1 fruit fly cellular context compared by ENCODE assay signal in the genomic region with DNA sequence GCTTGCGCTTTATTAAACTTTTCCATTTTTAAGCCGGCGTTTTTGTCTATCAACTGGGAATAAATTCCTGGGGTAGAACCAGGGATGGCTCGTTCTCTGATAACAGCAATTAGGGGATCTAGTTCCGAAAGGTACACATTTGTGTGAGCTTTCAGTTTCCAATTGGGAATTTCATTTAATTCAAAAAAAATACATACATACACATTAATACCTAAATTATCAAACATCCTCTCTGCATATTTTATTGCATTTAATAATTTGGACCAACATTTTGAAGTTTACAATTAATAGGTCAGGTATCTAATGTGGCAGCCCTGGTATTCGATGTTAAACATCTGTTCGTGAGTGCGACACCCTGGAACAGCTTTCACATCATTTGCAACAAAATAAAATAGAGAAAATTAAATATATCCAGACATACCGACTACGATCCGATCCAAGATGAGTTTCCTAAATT.
A peak's percentile ranks its signal among the peaks of the same experiment; 100 is the strongest.
TF ChIP-seq lines count a peak whose summit lies in the region.

A gene (minus strand): TSS at position 51 of the 457 bp plus-strand sequence.
A gene (plus strand): TSS at position 329 of the 457 bp plus-strand sequence.

TF ChIP-seq in whole organism, embryonic, 481 proteins besides CTCF, POLR2A, EP300 and RAD21 (continued from another document and continues in another):
- TF ChIP-seq Awh (GFP tag; IDR thresholded peaks at IDR 0.05; lab: Robert Waterston, UW) (peak; percentile 47; the same call in 1 of the 2 replicates), NfI (GFP tag; optimal IDR thresholded peaks at IDR 0.05; lab: Kevin White, UChicago) (peak; percentile 78), Pdp1 (GFP tag; optimal IDR thresholded peaks at IDR 0.05; lab: Kevin White, UChicago) (peak; percentile 82 to 88), row (GFP tag; IDR thresholded peaks at IDR 0.05; lab: Robert Waterston, UW) (peak; percentile 98), CG15269 (tag; optimal IDR thresholded peaks at IDR 0.05; lab: Kevin White, UChicago) (peak; percentile 84), CG18764 (GFP tag; optimal IDR thresholded peaks at IDR 0.05; lab: Kevin White, UChicago) (peak; percentile 75), CG4820 (GFP tag; optimal IDR thresholded peaks at IDR 0.05; lab: Kevin White, UChicago) (peak; percentile 81), CG31224 (GFP tag; IDR thresholded peaks at IDR 0.05; lab: Robert Waterston, UW) (peak; percentile 59), CG14441 (GFP tag; IDR thresholded peaks at IDR 0.05; lab: Robert Waterston, UW) (peak; percentile 83), fd3F (GFP tag; optimal IDR thresholded peaks at IDR 0.05; lab: Kevin White, UChicago) (peak; percentile 73), Drgx (GFP tag; IDR thresholded peaks at IDR 0.05; lab: Robert Waterston, UW) (peak; percentile 75), CG3726 (GFP tag; IDR thresholded peaks at IDR 0.05; lab: Robert Waterston, UW) (peak; percentile 64; the same call in 2 of the 3 replicates), sr (GFP tag; IDR thresholded peaks at IDR 0.05; lab: Robert Waterston, UW) (no peak), sug (tag; optimal IDR thresholded peaks at IDR 0.05; lab: Kevin White, UChicago) (peak; percentile 92), Bteb2 (GFP tag; optimal IDR thresholded peaks at IDR 0.05; lab: Kevin White, UChicago) (peak; percentile 86), Rfx (GFP tag; IDR thresholded peaks at IDR 0.05; lab: Robert Waterston, UW) (peak; percentile 82; the same call in 1 of the 2 replicates), Dp (GFP tag; optimal IDR thresholded peaks at IDR 0.05; lab: Kevin White, UChicago) (peak; percentile 12), CG1603 (tag; optimal IDR thresholded peaks at IDR 0.05; lab: Kevin White, UChicago) (peak; percentile 88), so (GFP tag; IDR thresholded peaks at IDR 0.05; lab: Robert Waterston, UW) (peak; percentile 73; the same call in 1 of the 3 replicates), CG1024 (GFP tag; IDR thresholded peaks at IDR 0.05; lab: Robert Waterston, UW) (no peak), inv (GFP tag; IDR thresholded peaks at IDR 0.05; lab: Robert Waterston, UW; ENCODE audit: partially characterized antibody) (peak; percentile 39; the same call in 1 of the 2 replicates), CG10321 (GFP tag; IDR thresholded peaks at IDR 0.05; lab: Robert Waterston, UW) (0 out of 2 replicates have a peak, but pooled peaks have one; percentile 6), CG7839 (tag; optimal IDR thresholded peaks at IDR 0.05; lab: Kevin White, UChicago) (peak; percentile 85), Nf-YA (GFP tag; IDR thresholded peaks at IDR 0.05; lab: Robert Waterston, UW) (no peak), CG5953 (GFP tag; IDR thresholded peaks at IDR 0.05; lab: Robert Waterston, UW) (no peak), Hr39 (optimal IDR thresholded peaks at IDR 0.05; lab: Kevin White, UChicago) (no peak), zen (tag; optimal IDR thresholded peaks at IDR 0.05; lab: Kevin White, UChicago) (peak; percentile 85), CG2199 (GFP tag; IDR thresholded peaks at IDR 0.05; lab: Robert Waterston, UW) (0 out of 3 replicates have a peak, but pooled peaks have one; percentile 23), Fer2 (tag; optimal IDR thresholded peaks at IDR 0.05; lab: Kevin White, UChicago) (peak; percentile 78), CG7271 (tag; optimal IDR thresholded peaks at IDR 0.05; lab: Kevin White, UChicago) (no peak), jumu (GFP tag; optimal IDR thresholded peaks at IDR 0.05; lab: Kevin White, UChicago) (peak; percentile 81), E2f2 (GFP tag; IDR thresholded peaks at IDR 0.05; lab: Robert Waterston, UW) (peak; percentile 43; the same call in 1 of the 2 replicates), dimm (GFP tag; IDR thresholded peaks at IDR 0.05; lab: Robert Waterston, UW) (no peak), Taf1 (GFP tag; IDR thresholded peaks at IDR 0.05; lab: Robert Waterston, UW) (peak; percentile 66), CG12104 (GFP tag; optimal IDR thresholded peaks at IDR 0.05; lab: Kevin White, UChicago) (peak; percentile 67), hkb (optimal IDR thresholded peaks at IDR 0.05; lab: Kevin White, UChicago) (no peak), hkb (GFP tag; IDR thresholded peaks at IDR 0.05; lab: Robert Waterston, UW) (peak; percentile 60; the same call in 1 of the 2 replicates), H2.0 (GFP tag; IDR thresholded peaks at IDR 0.05; lab: Robert Waterston, UW) (peak; percentile 56), knrl (GFP tag; IDR thresholded peaks at IDR 0.05; lab: Robert Waterston, UW; ENCODE audit: partially characterized antibody) (peak; percentile 69), CG13287 (GFP tag; IDR thresholded peaks at IDR 0.05; lab: Robert Waterston, UW; ENCODE audit: partially characterized antibody) (peak; percentile 64; the same call in 1 of the 2 replicates), CG30020 (tag; optimal IDR thresholded peaks at IDR 0.05; lab: Kevin White, UChicago) (peak; percentile 79), gfzf (GFP tag; optimal IDR thresholded peaks at IDR 0.05; lab: Kevin White, UChicago) (peak; percentile 23), Ssrp (tag; optimal IDR thresholded peaks at IDR 0.05; lab: Kevin White, UChicago) (peak; percentile 79), trem (tag; optimal IDR thresholded peaks at IDR 0.05; lab: Kevin White, UChicago) (peak; percentile 93), wek (GFP tag; optimal IDR thresholded peaks at IDR 0.05; lab: Kevin White, UChicago) (no peak), NK7.1 (GFP tag; optimal IDR thresholded peaks at IDR 0.05; lab: Kevin White, UChicago) (peak; percentile 79), Oaz (GFP tag; IDR thresholded peaks at IDR 0.05; lab: Robert Waterston, UW) (0 out of 2 replicates have a peak, but pooled peaks have one; percentile 34), D19B (GFP tag; optimal IDR thresholded peaks at IDR 0.05; lab: Kevin White, UChicago) (peak; percentile 59), jigr1 (GFP tag; IDR thresholded peaks at IDR 0.05; lab: Robert Waterston, UW) (0 out of 3 replicates have a peak, but pooled peaks have one; percentile 8), Myb (GFP tag; optimal IDR thresholded peaks at IDR 0.05; lab: Kevin White, UChicago) (peak; percentile 62), BEAF-32 (GFP tag; optimal IDR thresholded peaks at IDR 0.05; lab: Kevin White, UChicago) (peak; percentile 63), Lpt (GFP tag; optimal IDR thresholded peaks at IDR 0.05; lab: Kevin White, UChicago) (no peak), zfh2 (GFP tag; optimal IDR thresholded peaks at IDR 0.05; lab: Kevin White, UChicago) (peak; percentile 86), CG3995 (GFP tag; optimal IDR thresholded peaks at IDR 0.05; lab: Kevin White, UChicago) (peak; percentile 63), CG10209 (GFP tag; optimal IDR thresholded peaks at IDR 0.05; lab: Kevin White, UChicago) (peak; percentile 77), Dek (tag; optimal IDR thresholded peaks at IDR 0.05; lab: Kevin White, UChicago) (peak; percentile 82), sim (GFP tag; IDR thresholded peaks at IDR 0.05; lab: Robert Waterston, UW) (no peak), CG1233 (GFP tag; optimal IDR thresholded peaks at IDR 0.05; lab: Kevin White, UChicago) (peak; percentile 71), bigmax (GFP tag; optimal IDR thresholded peaks at IDR 0.05; lab: Kevin White, UChicago) (no peak), Bgb (GFP tag; IDR thresholded peaks at IDR 0.05; lab: Robert Waterston, UW; ENCODE audit: partially characterized antibody) (no peak; the same call in 1 of the 2 replicates), ro (GFP tag; IDR thresholded peaks at IDR 0.05; lab: Robert Waterston, UW) (no peak), Hr3 (GFP tag; optimal IDR thresholded peaks at IDR 0.05; lab: Kevin White, UChicago) (peak; percentile 93), Dip3 (GFP tag; optimal IDR thresholded peaks at IDR 0.05; lab: Kevin White, UChicago) (peak; percentile 80), lilli (GFP tag; optimal IDR thresholded peaks at IDR 0.05; lab: Kevin White, UChicago) (peak; percentile 94), oc (tag; optimal IDR thresholded peaks at IDR 0.05; lab: Kevin White, UChicago) (peak; percentile 66), CG17385 (GFP tag; optimal IDR thresholded peaks at IDR 0.05; lab: Kevin White, UChicago) (peak; percentile 63), Ada2b (GFP tag; IDR thresholded peaks at IDR 0.05; lab: Robert Waterston, UW) (peak; percentile 76), exex (tag; optimal IDR thresholded peaks at IDR 0.05; lab: Kevin White, UChicago) (peak; percentile 84), B-H2 (GFP tag; optimal IDR thresholded peaks at IDR 0.05; lab: Kevin White, UChicago) (peak; percentile 86), Sin3A (optimal IDR thresholded peaks at IDR 0.05; lab: Kevin White, UChicago) (peak; percentile 71), ac (GFP tag; optimal IDR thresholded peaks at IDR 0.05; lab: Kevin White, UChicago) (peak; percentile 12), Fer1 (GFP tag; optimal IDR thresholded peaks at IDR 0.05; lab: Kevin White, UChicago) (peak; percentile 85), psq (GFP tag; optimal IDR thresholded peaks at IDR 0.05; lab: Kevin White, UChicago) (peak; percentile 57), CG14965 (GFP tag; optimal IDR thresholded peaks at IDR 0.05; lab: Kevin White, UChicago; ENCODE audit: borderline replicate concordance) (no peak), stc (GFP tag; IDR thresholded peaks at IDR 0.05; lab: Robert Waterston, UW) (no peak), org-1 (GFP tag; optimal IDR thresholded peaks at IDR 0.05; lab: Kevin White, UChicago) (peak; percentile 23), bcd (GFP tag; optimal IDR thresholded peaks at IDR 0.05; lab: Kevin White, UChicago) (peak; percentile 80), CG8478 (optimal IDR thresholded peaks at IDR 0.05; lab: Kevin White, UChicago) (no peak), CG2875 (GFP tag; optimal IDR thresholded peaks at IDR 0.05; lab: Kevin White, UChicago) (peak; percentile 28), Stat92E (GFP tag; optimal IDR thresholded peaks at IDR 0.05; lab: Kevin White, UChicago) (peak in 1 of 3 experiments; percentile 35), Ets97D (GFP tag; optimal IDR thresholded peaks at IDR 0.05; lab: Kevin White, UChicago) (peak; percentile 58), Nf-YB (GFP tag; optimal IDR thresholded peaks at IDR 0.05; lab: Kevin White, UChicago) (peak; percentile 66), dan (GFP tag; IDR thresholded peaks at IDR 0.05; lab: Robert Waterston, UW) (peak; percentile 32; the same call in 1 of the 2 replicates), Hmr (GFP tag; optimal IDR thresholded peaks at IDR 0.05; lab: Kevin White, UChicago) (peak; percentile 81), sisA (GFP tag; IDR thresholded peaks at IDR 0.05; lab: Robert Waterston, UW) (peak; percentile 84), Sox102F (GFP tag; optimal IDR thresholded peaks at IDR 0.05; lab: Kevin White, UChicago) (peak; percentile 81), CG9437 (GFP tag; optimal IDR thresholded peaks at IDR 0.05; lab: Kevin White, UChicago) (peak; percentile 63), CG10147 (GFP tag; optimal IDR thresholded peaks at IDR 0.05; lab: Kevin White, UChicago) (peak; percentile 81), amos (GFP tag; IDR thresholded peaks at IDR 0.05; lab: Robert Waterston, UW; ENCODE audit: partially characterized antibody) (peak; percentile 11; the same call in 1 of the 2 replicates), shn (GFP tag; optimal IDR thresholded peaks at IDR 0.05; lab: Kevin White, UChicago) (peak; percentile 85), Hey (tag; optimal IDR thresholded peaks at IDR 0.05; lab: Kevin White, UChicago) (no peak), grau (tag; optimal IDR thresholded peaks at IDR 0.05; lab: Kevin White, UChicago) (peak; percentile 86), Ets65A (GFP tag; lab: Kevin White, UChicago) (peak; percentile 99), disco-r (GFP tag; optimal IDR thresholded peaks at IDR 0.05; lab: Kevin White, UChicago) (peak; percentile 71), toy (GFP tag; IDR thresholded peaks at IDR 0.05; lab: Robert Waterston, UW) (no peak), maf-S (GFP tag; optimal IDR thresholded peaks at IDR 0.05; lab: Kevin White, UChicago) (peak; percentile 87), Sry-β (GFP tag; optimal IDR thresholded peaks at IDR 0.05; lab: Kevin White, UChicago) (peak; percentile 67), kni (GFP tag; optimal IDR thresholded peaks at IDR 0.05; lab: Kevin White, UChicago) (peak; percentile 59), CG6854 (GFP tag; optimal IDR thresholded peaks at IDR 0.05; lab: Kevin White, UChicago) (no peak), pho (GFP tag; optimal IDR thresholded peaks at IDR 0.05; lab: Kevin White, UChicago) (peak; percentile 91), CG11696 (GFP tag; IDR thresholded peaks at IDR 0.05; lab: Robert Waterston, UW) (no peak), hb (GFP tag; IDR thresholded peaks at IDR 0.05; lab: Robert Waterston, UW; ENCODE audit: partially characterized antibody) (no peak), en (GFP tag; optimal IDR thresholded peaks at IDR 0.05; lab: Kevin White, UChicago) (peak; percentile 67), CG9817 (tag; optimal IDR thresholded peaks at IDR 0.05; lab: Kevin White, UChicago) (peak; percentile 89), da (GFP tag; optimal IDR thresholded peaks at IDR 0.05; lab: Kevin White, UChicago) (peak; percentile 87), emc (GFP tag; optimal IDR thresholded peaks at IDR 0.05; lab: Kevin White, UChicago) (peak; percentile 24), nau (GFP tag; optimal IDR thresholded peaks at IDR 0.05; lab: Kevin White, UChicago) (no peak), CG2712 (tag; optimal IDR thresholded peaks at IDR 0.05; lab: Kevin White, UChicago) (peak; percentile 90), Scr (GFP tag; IDR thresholded peaks at IDR 0.05; lab: Robert Waterston, UW; ENCODE audit: partially characterized antibody) (peak; percentile 55), Spps (tag; optimal IDR thresholded peaks at IDR 0.05; lab: Kevin White, UChicago) (peak; percentile 73), Eip74EF (GFP tag; optimal IDR thresholded peaks at IDR 0.05; lab: Kevin White, UChicago) (peak in 1 of 2 experiments; percentile 53), Hmx (GFP tag; optimal IDR thresholded peaks at IDR 0.05; lab: Kevin White, UChicago) (peak; percentile 72), CG12155 (GFP tag; optimal IDR thresholded peaks at IDR 0.05; lab: Kevin White, UChicago) (peak; percentile 87), pfk (GFP tag; optimal IDR thresholded peaks at IDR 0.05; lab: Kevin White, UChicago) (no peak), NFAT (GFP tag; IDR thresholded peaks at IDR 0.05; lab: Robert Waterston, UW) (peak; percentile 35; the same call in 1 of the 2 replicates), sima (GFP tag; optimal IDR thresholded peaks at IDR 0.05; lab: Kevin White, UChicago) (peak; percentile 37), CG3407 (GFP tag; optimal IDR thresholded peaks at IDR 0.05; lab: Kevin White, UChicago) (peak; percentile 61), CG6813 (GFP tag; optimal IDR thresholded peaks at IDR 0.05; lab: Kevin White, UChicago) (no peak), CG10543 (GFP tag; optimal IDR thresholded peaks at IDR 0.05; lab: Kevin White, UChicago) (peak; percentile 87), CG12391 (tag; optimal IDR thresholded peaks at IDR 0.05; lab: Kevin White, UChicago) (peak; percentile 93), tll (GFP tag; optimal IDR thresholded peaks at IDR 0.05; lab: Kevin White, UChicago) (no peak), Hsf (GFP tag; optimal IDR thresholded peaks at IDR 0.05; lab: Kevin White, UChicago) (peak; percentile 91)
